Fruit fly (Drosophila melanogaster) whole organism, prepupa: ENCODE data around the gene Pif1.

Experiments used
- CG10631 ChIP-seq: fragments of 200-800 bp; sonication (Bioruptor generic); optimal IDR thresholded peaks from 2 replicates; lab custom pipeline; 2016; ENCODE audit warnings: missing biosample characterization, missing genetic modification characterization
- CG10669 ChIP-seq: fragments of 200-800 bp; sonication (Bioruptor generic); optimal IDR thresholded peaks from 3 replicates; lab custom pipeline; 2018; ENCODE audit warnings: missing biosample characterization, mild to moderate bottlenecking, missing genetic modification characterization, moderate library complexity
- CG11762 ChIP-seq: fragments of 200-800 bp; sonication (Bioruptor generic); optimal IDR thresholded peaks from 3 replicates; lab custom pipeline; 2016; ENCODE audit warnings: missing biosample characterization, missing genetic modification characterization; ENCODE audit not compliant: insufficient read depth
- CG11902 ChIP-seq: fragments of 200-800 bp; sonication (Bioruptor generic); optimal IDR thresholded peaks from 3 replicates; lab custom pipeline; 2016; ENCODE audit warnings: missing biosample characterization, missing genetic modification characterization
- CG15336 ChIP-seq: fragments of 200-800 bp; sonication (Bioruptor generic); IDR thresholded peaks from 2 replicates; pipeline ENCODE4 v1.3.6; 2022; ENCODE audit warnings: missing biosample characterization, missing genetic modification characterization
- CG3032 ChIP-seq: fragments of 200-800 bp; optimal IDR thresholded peaks from 2 replicates; lab custom pipeline; 2019; ENCODE audit warnings: missing biosample characterization, mild to moderate bottlenecking, missing genetic modification characterization, moderate library complexity
- CG31627 ChIP-seq: fragments of 200-800 bp; sonication (Bioruptor generic); optimal IDR thresholded peaks from 3 replicates; lab custom pipeline; 2016; ENCODE audit warnings: missing biosample characterization, missing genetic modification characterization
- CG34406 ChIP-seq: fragments of 200-800 bp; sonication (Bioruptor generic); optimal IDR thresholded peaks from 3 replicates; lab custom pipeline; 2016; ENCODE audit warnings: missing biosample characterization, missing genetic modification characterization
- CG3919 ChIP-seq: fragments of 200-800 bp; sonication (Bioruptor generic); optimal IDR thresholded peaks from 3 replicates; lab custom pipeline; 2016; ENCODE audit warnings: missing biosample characterization, missing genetic modification characterization
- CG4318 ChIP-seq: fragments of 200-800 bp; sonication (Bioruptor generic); optimal IDR thresholded peaks from 3 replicates; lab custom pipeline; 2017; ENCODE audit warnings: missing biosample characterization, mild to moderate bottlenecking, missing genetic modification characterization
- CG6163 ChIP-seq: fragments of 200-800 bp; sonication (Bioruptor generic); IDR thresholded peaks from 3 replicates; pipeline ENCODE4 v1.3.6; 2022; ENCODE audit warnings: missing biosample characterization, missing genetic modification characterization
- CG6808 ChIP-seq: fragments of 200-800 bp; sonication (Bioruptor generic); optimal IDR thresholded peaks from 3 replicates; lab custom pipeline; 2017; ENCODE audit warnings: missing biosample characterization, missing genetic modification characterization, mild to moderate bottlenecking, moderate library complexity, missing genetic modification reagents
- CG6854 ChIP-seq: fragments of 200-800 bp; sonication (Bioruptor generic); optimal IDR thresholded peaks from 2 replicates; lab custom pipeline; 2017; ENCODE audit warnings: missing biosample characterization, mild to moderate bottlenecking, missing genetic modification characterization
- CG8119 ChIP-seq: fragments of 200-800 bp; sonication (Bioruptor generic); IDR thresholded peaks from 3 replicates; pipeline ENCODE4 v1.3.6; 2022; ENCODE audit warnings: missing biosample characterization, missing genetic modification characterization
- Eip78C ChIP-seq: fragments of 200-800 bp; sonication (Bioruptor generic); peaks from one replicate; lab custom pipeline; 2016; ENCODE audit warnings: missing biosample characterization, missing genetic modification characterization
- Eip93F ChIP-seq: fragments of 200-800 bp; sonication (Bioruptor generic); optimal IDR thresholded peaks from 2 replicates; lab custom pipeline; 2016; ENCODE audit warnings: missing biosample characterization, mild to moderate bottlenecking, missing genetic modification characterization
- Ets21C ChIP-seq: fragments of 200-800 bp; sonication (Bioruptor generic); optimal IDR thresholded peaks from 3 replicates; lab custom pipeline; 2016; ENCODE audit warnings: missing biosample characterization, missing genetic modification characterization
- Gug ChIP-seq: fragments of 200-800 bp; sonication (Bioruptor generic); IDR thresholded peaks from 2 replicates; pipeline ENCODE4 v1.3.6; 2022; ENCODE audit warnings: missing biosample characterization, missing genetic modification characterization
- Hr39 ChIP-seq: fragments of 200-800 bp; sonication (Bioruptor generic); optimal IDR thresholded peaks from 2 replicates; lab custom pipeline; 2016; ENCODE audit warnings: missing biosample characterization, missing genetic modification characterization
- Hr4 ChIP-seq: fragments of 200-800 bp; sonication (Bioruptor generic); optimal IDR thresholded peaks from 3 replicates; lab custom pipeline; 2016; ENCODE audit warnings: missing biosample characterization, missing genetic modification characterization
- Met ChIP-seq: fragments of 200-800 bp; sonication (Bioruptor generic); optimal IDR thresholded peaks from 3 replicates; lab custom pipeline; 2016; ENCODE audit warnings: missing biosample characterization, missing genetic modification characterization
- OdsH ChIP-seq: fragments of 200-800 bp; sonication (Bioruptor generic); optimal IDR thresholded peaks from 3 replicates; lab custom pipeline; 2016; ENCODE audit warnings: missing biosample characterization, missing genetic modification characterization
- Smox ChIP-seq: fragments of 200-800 bp; sonication (Bioruptor generic); optimal IDR thresholded peaks from 3 replicates; lab custom pipeline; 2016; ENCODE audit warnings: missing biosample characterization, missing genetic modification characterization
- achi ChIP-seq: fragments of 200-800 bp; sonication (Bioruptor generic); optimal IDR thresholded peaks from 3 replicates; lab custom pipeline; 2016; ENCODE audit warnings: missing biosample characterization, missing genetic modification characterization
- acj6 ChIP-seq: fragments of 200-800 bp; sonication (Bioruptor generic); optimal IDR thresholded peaks from 3 replicates; lab custom pipeline; 2016; ENCODE audit warnings: missing biosample characterization, missing genetic modification characterization
- cyc ChIP-seq: fragments of 200-800 bp; sonication (Bioruptor generic); optimal IDR thresholded peaks from 3 replicates; lab custom pipeline; 2016; ENCODE audit warnings: missing biosample characterization, missing genetic modification characterization
- dsx ChIP-seq: fragments of 200-800 bp; optimal IDR thresholded peaks from 3 replicates; lab custom pipeline; 2019; ENCODE audit warnings: missing biosample characterization, mild to moderate bottlenecking, missing genetic modification characterization, moderate library complexity; ENCODE audit not compliant: poor library complexity, severe bottlenecking
- eg ChIP-seq: fragments of 200-800 bp; sonication (Bioruptor generic); IDR thresholded peaks from 3 replicates; pipeline ENCODE4 v1.3.6; 2022; ENCODE audit warnings: missing biosample characterization, missing genetic modification characterization
- fd59A ChIP-seq: fragments of 200-800 bp; sonication (Bioruptor generic); optimal IDR thresholded peaks from 2 replicates; lab custom pipeline; 2017; ENCODE audit warnings: missing biosample characterization, mild to moderate bottlenecking, missing genetic modification characterization, missing genetic modification reagents
- lz ChIP-seq: fragments of 200-800 bp; sonication (Bioruptor generic); optimal IDR thresholded peaks from 3 replicates; lab custom pipeline; 2016; ENCODE audit warnings: missing biosample characterization, missing genetic modification characterization
- pdm3 ChIP-seq: fragments of 200-800 bp; sonication (Bioruptor generic); optimal IDR thresholded peaks from 3 replicates; lab custom pipeline; 2016; ENCODE audit warnings: missing biosample characterization, missing genetic modification characterization
- salr ChIP-seq, 2 experiments: fragments of 200-800 bp; sonication (Bioruptor generic); optimal IDR thresholded peaks; 3 replicates each; lab custom pipeline; 2016 to 2018; ENCODE audit warnings: missing biosample characterization in 2 of 2, missing genetic modification characterization in 2 of 2, mild to moderate bottlenecking in 1 of 2
- spab ChIP-seq: fragments of 200-800 bp; sonication (Bioruptor generic); optimal IDR thresholded peaks from 2 replicates; lab custom pipeline; 2017; ENCODE audit warnings: missing biosample characterization, mild to moderate bottlenecking, missing genetic modification characterization, missing genetic modification reagents
- ss ChIP-seq, 2 experiments: fragments of 200-800 bp; sonication (Bioruptor generic); optimal IDR thresholded peaks; 2 replicates in 1 of 2; 3 replicates in 1 of 2; lab custom pipeline; 2017 to 2018; ENCODE audit warnings: mild to moderate bottlenecking in 2 of 2, missing biosample characterization in 2 of 2, missing genetic modification characterization in 2 of 2, moderate library complexity in 1 of 2
- svp ChIP-seq: fragments of 200-800 bp; sonication (Bioruptor generic); peaks from one replicate; lab custom pipeline; 2016; ENCODE audit warnings: missing biosample characterization, missing genetic modification characterization

Gene Pif1

DNA sequence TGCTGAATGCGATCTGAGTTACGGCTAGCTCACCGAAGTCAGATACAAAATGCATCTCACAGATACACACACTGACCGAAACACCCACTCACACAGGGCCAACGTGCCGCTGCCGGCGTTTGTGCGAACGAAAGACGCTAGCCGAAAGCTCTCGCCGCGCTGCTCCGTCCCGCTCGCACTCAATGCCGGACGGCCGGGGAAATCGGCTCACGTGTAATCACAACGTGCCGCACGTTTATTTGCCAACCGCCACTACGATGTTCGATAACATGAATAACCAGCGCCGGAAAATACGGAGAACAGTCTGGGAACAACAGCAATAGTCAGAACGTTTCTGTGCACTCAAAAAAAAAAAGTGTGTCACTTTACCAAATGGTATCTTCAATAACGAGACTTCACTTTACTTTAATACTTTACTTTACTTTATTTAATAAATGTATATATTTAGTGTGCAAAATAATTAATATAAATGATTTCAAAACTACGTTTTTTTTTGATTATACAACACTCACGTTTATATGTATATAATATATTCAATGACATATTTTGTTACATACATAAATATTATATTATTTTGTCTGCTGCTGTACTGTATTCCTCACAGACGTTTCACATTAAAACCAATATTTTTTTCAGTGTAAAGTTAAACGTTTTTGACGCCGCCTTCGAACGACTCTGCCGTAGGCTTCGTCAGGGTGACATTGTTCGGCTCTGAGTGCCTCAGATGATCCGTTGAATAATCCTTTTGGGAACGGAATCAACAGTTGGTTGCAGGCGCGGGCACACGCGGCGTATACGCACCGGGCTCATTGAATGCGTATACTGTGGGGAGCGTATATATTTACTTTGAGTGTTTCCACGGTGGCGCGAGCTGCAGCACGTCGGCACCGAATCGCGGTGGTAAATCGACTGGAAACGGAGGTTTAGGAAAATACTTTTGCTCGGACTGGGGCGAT, 37.7 kb upstream of the Pif1 start, which contains the start of gene tim:
Gene tim, minus strand, starts transcription at position 911 of the 956 bp plus-strand sequence.
- TF ChIP-seq Eip78C (GFP tag; lab: Kevin White, UChicago): peak; percentile 53
- TF ChIP-seq CG15336 (GFP tag; lab: Robert Waterston, UW): 0 out of 2 replicates have a peak, but pooled peaks have one; percentile 23
- TF ChIP-seq Gug (GFP tag; lab: Robert Waterston, UW): peak; percentile 46; the same call in 1 of the 2 replicates
- TF ChIP-seq CG10631 (GFP tag; lab: Kevin White, UChicago): peak; percentile 30
- TF ChIP-seq CG6808: no peak
- TF ChIP-seq CG8119 (GFP tag; lab: Robert Waterston, UW): peak; percentile 40; the same call in 1 of the 3 replicates
- TF ChIP-seq svp (GFP tag; lab: Kevin White, UChicago): peak; percentile 77
- TF ChIP-seq salr (GFP tag; optimal IDR thresholded peaks at IDR 0.05; lab: Kevin White, UChicago): no peak
- TF ChIP-seq eg: peak; percentile 36; the same call in 2 of the 3 replicates
- TF ChIP-seq, all 60 proteins: peak for 7

DNA sequence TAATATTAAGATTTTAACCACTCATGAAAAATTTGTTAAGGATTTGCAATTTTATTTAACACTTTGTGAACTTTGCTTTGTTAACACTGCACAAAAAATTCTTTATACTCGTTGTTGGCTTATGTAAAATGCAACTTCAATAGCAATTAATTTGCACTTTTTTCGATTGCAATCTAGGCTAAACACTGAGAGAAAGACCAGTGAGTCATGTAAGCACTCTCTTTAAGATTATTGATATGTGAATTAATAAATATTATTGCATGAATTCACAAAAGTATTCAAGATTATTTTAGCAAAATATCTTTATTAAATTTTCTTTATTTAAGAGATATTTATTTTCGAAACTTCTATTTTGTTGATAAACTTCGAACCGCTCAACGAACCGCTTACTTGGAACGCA, 37.0 kb upstream of the Pif1 start:
- TF ChIP-seq pdm3 (GFP tag; lab: Kevin White, UChicago) (no peak), Eip93F (GFP tag; lab: Kevin White, UChicago) (no peak), CG11902 (GFP tag; lab: Kevin White, UChicago) (no peak), CG3919 (GFP tag; lab: Kevin White, UChicago) (no peak), Eip78C (GFP tag; lab: Kevin White, UChicago) (peak; percentile 28), achi (no peak), Smox (no peak), eg (peak; percentile 66; the same call in 1 of the 3 replicates), CG6163 (GFP tag; lab: Robert Waterston, UW) (no peak), Met (GFP tag; lab: Kevin White, UChicago) (no peak), CG4318 (GFP tag; lab: Kevin White, UChicago) (no peak), CG6854 (GFP tag; lab: Kevin White, UChicago) (no peak), dsx (no peak), OdsH (GFP tag; lab: Kevin White, UChicago) (peak; percentile 16), Hr39 (no peak), CG8119 (GFP tag; lab: Robert Waterston, UW) (0 out of 3 replicates have a peak, but pooled peaks have one; percentile 15), Hr4 (GFP tag; lab: Kevin White, UChicago) (peak; percentile 49), acj6 (GFP tag; lab: Kevin White, UChicago) (no peak)

DNA sequence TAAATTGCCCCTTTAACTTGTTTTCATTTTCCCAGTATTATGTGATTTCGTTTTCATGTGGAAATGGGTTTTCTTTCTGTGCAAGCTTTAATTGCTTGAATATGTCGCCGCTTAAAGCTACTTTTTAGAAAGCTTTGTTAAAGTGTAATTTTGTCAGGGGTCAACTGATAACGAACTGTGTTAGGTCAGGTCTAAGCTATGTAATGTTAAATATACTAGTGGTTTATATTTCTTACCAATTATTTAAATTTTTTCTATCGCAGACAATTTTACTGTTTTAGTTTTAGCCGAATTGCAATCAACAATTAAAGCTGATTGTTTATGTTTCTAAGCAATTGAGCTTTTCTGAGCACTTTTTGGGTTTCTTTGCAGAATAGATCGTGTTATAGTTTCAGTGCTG, 36.5 kb upstream of the Pif1 start:
- no peak for TF ChIP-seq CG6163 (GFP tag; lab: Robert Waterston, UW)
- no peak for TF ChIP-seq acj6 (GFP tag; lab: Kevin White, UChicago)
- no peak for TF ChIP-seq CG8119 (GFP tag; lab: Robert Waterston, UW)
- TF ChIP-seq lz (GFP tag; lab: Kevin White, UChicago): no peak
- no peak for TF ChIP-seq Smox
- no peak for TF ChIP-seq spab (GFP tag; lab: Kevin White, UChicago)
- no peak for TF ChIP-seq Gug (GFP tag; lab: Robert Waterston, UW)
- TF ChIP-seq CG11762 (GFP tag; lab: Kevin White, UChicago): no peak
- TF ChIP-seq cyc (GFP tag; lab: Kevin White, UChicago): no peak
- no peak for TF ChIP-seq CG31627 (GFP tag; lab: Kevin White, UChicago)
- no peak for TF ChIP-seq fd59A
- TF ChIP-seq Hr39: no peak
- no peak for TF ChIP-seq CG3032 (tag; lab: Kevin White, UChicago)

DNA sequence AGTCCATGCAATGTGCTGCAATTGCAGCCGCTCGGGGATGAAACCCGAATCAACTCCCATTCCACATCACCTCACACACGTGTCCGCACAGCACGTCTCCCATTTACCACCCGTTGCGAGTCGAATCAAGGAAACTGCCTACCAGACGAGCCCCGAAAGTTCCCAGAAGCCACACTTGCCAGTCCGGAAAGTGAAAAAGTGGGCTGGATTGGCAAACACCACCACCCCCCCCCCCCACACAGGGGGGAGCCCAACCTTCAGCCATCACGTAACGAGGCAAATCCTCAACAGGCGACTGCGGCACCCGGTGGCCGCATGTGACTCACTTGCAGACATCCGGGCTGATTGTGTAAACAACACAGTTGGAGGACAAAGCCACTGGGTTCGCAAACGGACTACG, 35.0 kb upstream of the Pif1 start:
- TF ChIP-seq salr (GFP tag; optimal IDR thresholded peaks at IDR 0.05; lab: Kevin White, UChicago) (no peak), Hr4 (GFP tag; lab: Kevin White, UChicago) (no peak), Ets21C (GFP tag; lab: Kevin White, UChicago) (no peak), achi (no peak), spab (GFP tag; lab: Kevin White, UChicago) (no peak), CG34406 (GFP tag; lab: Kevin White, UChicago) (no peak), ss (GFP tag; optimal IDR thresholded peaks at IDR 0.05; lab: Kevin White, UChicago) (no peak), CG10669 (GFP tag; lab: Kevin White, UChicago) (no peak)
